Worm (Caenorhabditis elegans): Measurements from ENCODE around the gene nck-1.

The nck-1 gene

ce11 chrX:4146798-4147543 is 6.3 kb downstream of the nck-1 start:
- TF ChIP-seq flt-1 (GFP tag; IDR thresholded peaks at IDR 0.05), result no peak

- no peak for TF ChIP-seq ztf-29 (GFP tag; IDR thresholded peaks at IDR 0.05)
- no peak for TF ChIP-seq T22C8.4 (GFP tag; IDR thresholded peaks at IDR 0.05)
- no peak for TF ChIP-seq klf-2 (GFP tag; conservative IDR thresholded peaks at IDR 0.05)
- TF ChIP-seq ref-1 (GFP tag; conservative IDR thresholded peaks at IDR 0.05), result no peak
- TF ChIP-seq cog-1 (tag; optimal IDR thresholded peaks at IDR 0.05), result no peak
- TF ChIP-seq flt-1 (GFP tag; IDR thresholded peaks at IDR 0.05), result no peak
- TF ChIP-seq ztf-23 (GFP tag; IDR thresholded peaks at IDR 0.05), result no peak
- no peak for TF ChIP-seq tab-1 (GFP tag; IDR thresholded peaks at IDR 0.05)
Observed at ce11 chrX:4146046-4146445, 7.2 kb downstream of the nck-1 start.

- TF ChIP-seq tab-1 (GFP tag; IDR thresholded peaks at IDR 0.05) (0 out of 2 replicates have a peak, but pooled peaks have one; percentile 48), T22C8.4 (GFP tag; IDR thresholded peaks at IDR 0.05) (peak; percentile 92), klf-2 (GFP tag; conservative IDR thresholded peaks at IDR 0.05) (no peak), ztf-23 (GFP tag; IDR thresholded peaks at IDR 0.05) (no peak)
Observed at ce11 chrX:4145051-4145826, 8.0 kb downstream of the nck-1 start.

- TF ChIP-seq ztf-29 (GFP tag; IDR thresholded peaks at IDR 0.05) (no peak), ztf-23 (GFP tag; IDR thresholded peaks at IDR 0.05) (no peak), med-1 (GFP tag; optimal IDR thresholded peaks at IDR 0.05; ENCODE audit: insufficient read depth) (no peak), cog-1 (tag; optimal IDR thresholded peaks at IDR 0.05) (no peak), tab-1 (GFP tag; IDR thresholded peaks at IDR 0.05) (no peak), ref-1 (GFP tag; conservative IDR thresholded peaks at IDR 0.05) (no peak), klf-2 (GFP tag; conservative IDR thresholded peaks at IDR 0.05) (no peak), flt-1 (GFP tag; IDR thresholded peaks at IDR 0.05) (no peak)
Observed at ce11 chrX:4144136-4144781, 9.0 kb downstream of the nck-1 start.

- TF ChIP-seq T22C8.4 (GFP tag; IDR thresholded peaks at IDR 0.05), result no peak
- TF ChIP-seq flt-1 (GFP tag; IDR thresholded peaks at IDR 0.05), result no peak
- no peak for TF ChIP-seq klf-2 (GFP tag; conservative IDR thresholded peaks at IDR 0.05)
- TF ChIP-seq ztf-29 (GFP tag; IDR thresholded peaks at IDR 0.05), result no peak
- no peak for TF ChIP-seq cog-1 (tag; optimal IDR thresholded peaks at IDR 0.05)
- no peak for TF ChIP-seq ztf-23 (GFP tag; IDR thresholded peaks at IDR 0.05)
- TF ChIP-seq tab-1 (GFP tag; IDR thresholded peaks at IDR 0.05), result no peak
- no peak for TF ChIP-seq ref-1 (GFP tag; conservative IDR thresholded peaks at IDR 0.05)
- no peak for TF ChIP-seq med-1 (GFP tag; optimal IDR thresholded peaks at IDR 0.05; ENCODE audit: insufficient read depth)
Observed at ce11 chrX:4143260-4144018, 9.8 kb downstream of the nck-1 start.

ce11 chrX:4142648-4143259 is 10.5 kb downstream of the nck-1 start:
- no peak for TF ChIP-seq T22C8.4 (GFP tag; IDR thresholded peaks at IDR 0.05)
- TF ChIP-seq ztf-23 (GFP tag; IDR thresholded peaks at IDR 0.05), result no peak
- TF ChIP-seq med-1 (GFP tag; optimal IDR thresholded peaks at IDR 0.05; ENCODE audit: insufficient read depth), result no peak
- TF ChIP-seq tab-1 (GFP tag; IDR thresholded peaks at IDR 0.05), result no peak
- no peak for TF ChIP-seq flt-1 (GFP tag; IDR thresholded peaks at IDR 0.05)
- TF ChIP-seq ref-1 (GFP tag; conservative IDR thresholded peaks at IDR 0.05), result no peak
- no peak for TF ChIP-seq ztf-29 (GFP tag; IDR thresholded peaks at IDR 0.05)
- no peak for TF ChIP-seq cog-1 (tag; optimal IDR thresholded peaks at IDR 0.05)
- no peak for TF ChIP-seq klf-2 (GFP tag; conservative IDR thresholded peaks at IDR 0.05)

ce11 chrX:4142202-4142601 is 11.0 kb downstream of the nck-1 start:
- no peak for TF ChIP-seq T22C8.4 (GFP tag; IDR thresholded peaks at IDR 0.05)
- no peak for TF ChIP-seq tab-1 (GFP tag; IDR thresholded peaks at IDR 0.05)
- no peak for TF ChIP-seq cog-1 (tag; optimal IDR thresholded peaks at IDR 0.05)
- no peak for TF ChIP-seq flt-1 (GFP tag; IDR thresholded peaks at IDR 0.05)
- no peak for TF ChIP-seq ztf-29 (GFP tag; IDR thresholded peaks at IDR 0.05)
- no peak for TF ChIP-seq med-1 (GFP tag; optimal IDR thresholded peaks at IDR 0.05; ENCODE audit: insufficient read depth)
- TF ChIP-seq ref-1 (GFP tag; conservative IDR thresholded peaks at IDR 0.05), result no peak
- no peak for TF ChIP-seq klf-2 (GFP tag; conservative IDR thresholded peaks at IDR 0.05)
- no peak for TF ChIP-seq ztf-23 (GFP tag; IDR thresholded peaks at IDR 0.05)

- TF ChIP-seq flt-1 (GFP tag; IDR thresholded peaks at IDR 0.05), result no peak
- no peak for TF ChIP-seq med-1 (GFP tag; optimal IDR thresholded peaks at IDR 0.05; ENCODE audit: insufficient read depth)
Observed at ce11 chrX:4140755-4141417, 12.4 kb downstream of the nck-1 start.
